Fruit fly (Drosophila melanogaster): ENCODE data around the gene CG14352.

The CG14352 gene

dm6 chr2L:1629206-1629959, 18.2 kb downstream of the CG14352 start (continued):
- TF ChIP-seq CG8119 (GFP tag; IDR thresholded peaks at IDR 0.05) (peak; percentile 69), OdsH (GFP tag; optimal IDR thresholded peaks at IDR 0.05) (peak; percentile 32), Sox102F (GFP tag; optimal IDR thresholded peaks at IDR 0.05) (no peak), esn (GFP tag; optimal IDR thresholded peaks at IDR 0.05) (no peak), CG7368 (GFP tag; optimal IDR thresholded peaks at IDR 0.05) (no peak), topi (GFP tag; optimal IDR thresholded peaks at IDR 0.05) (no peak), CG10669 (GFP tag; optimal IDR thresholded peaks at IDR 0.05) (no peak), CG4318 (GFP tag; optimal IDR thresholded peaks at IDR 0.05) (peak; percentile 47), net (GFP tag; optimal IDR thresholded peaks at IDR 0.05) (no peak), CG10631 (GFP tag; optimal IDR thresholded peaks at IDR 0.05) (peak; percentile 7), Met (GFP tag; optimal IDR thresholded peaks at IDR 0.05) (no peak), Hr38 (GFP tag; optimal IDR thresholded peaks at IDR 0.05) (no peak), Blimp-1 (GFP tag; optimal IDR thresholded peaks at IDR 0.05) (no peak), CG6854 (GFP tag; optimal IDR thresholded peaks at IDR 0.05) (no peak), fd85E (GFP tag; optimal IDR thresholded peaks at IDR 0.05) (no peak), CG11294 (GFP tag; IDR thresholded peaks at IDR 0.05) (peak; percentile 47; the same call in 1 of the 2 replicates), eg (GFP tag; IDR thresholded peaks at IDR 0.05) (peak; percentile 62), lz (GFP tag; optimal IDR thresholded peaks at IDR 0.05) (no peak), CG31627 (GFP tag; optimal IDR thresholded peaks at IDR 0.05) (no peak), CG6808 (GFP tag; optimal IDR thresholded peaks at IDR 0.05) (no peak), fkh (GFP tag; optimal IDR thresholded peaks at IDR 0.05) (peak; percentile 43)

dm6 chr2L:1630576-1630975, 19.4 kb downstream of the CG14352 start:
- TF ChIP-seq CG16779 (tag; optimal IDR thresholded peaks at IDR 0.05) (no peak), CG6792 (GFP tag; optimal IDR thresholded peaks at IDR 0.05) (no peak), CG8119 (GFP tag; IDR thresholded peaks at IDR 0.05) (no peak), svp (GFP tag) (peak; percentile 8)

dm6 chr2L:1631441-1632313, 20.5 kb downstream of the CG14352 start:
- TF ChIP-seq svp (GFP tag) (peak; percentile 92), vri (GFP tag; optimal IDR thresholded peaks at IDR 0.05) (peak; percentile 86), CG8119 (GFP tag; IDR thresholded peaks at IDR 0.05) (no peak)

- TF ChIP-seq salr (GFP tag; optimal IDR thresholded peaks at IDR 0.05) (no peak), Hr38 (GFP tag; optimal IDR thresholded peaks at IDR 0.05) (no peak), CG11762 (GFP tag; optimal IDR thresholded peaks at IDR 0.05; ENCODE audit: insufficient read depth) (no peak), acj6 (GFP tag; optimal IDR thresholded peaks at IDR 0.05) (peak; percentile 18), Lpt (GFP tag; optimal IDR thresholded peaks at IDR 0.05) (peak; percentile 33), dsx (GFP tag; optimal IDR thresholded peaks at IDR 0.05; ENCODE audit: poor library complexity, severe bottlenecking) (peak; percentile 76), CG9139 (GFP tag; optimal IDR thresholded peaks at IDR 0.05) (no peak), cyc (GFP tag; optimal IDR thresholded peaks at IDR 0.05) (peak; percentile 9), Hr4 (GFP tag; optimal IDR thresholded peaks at IDR 0.05) (peak; percentile 51), CG6163 (GFP tag; IDR thresholded peaks at IDR 0.05) (peak; percentile 82), Smox (GFP tag; optimal IDR thresholded peaks at IDR 0.05) (peak; percentile 8), Ets21C (GFP tag; optimal IDR thresholded peaks at IDR 0.05) (no peak), CG10669 (GFP tag; optimal IDR thresholded peaks at IDR 0.05) (no peak), spab (GFP tag; optimal IDR thresholded peaks at IDR 0.05) (no peak), vri (GFP tag; optimal IDR thresholded peaks at IDR 0.05) (peak; percentile 57), topi (GFP tag; optimal IDR thresholded peaks at IDR 0.05) (no peak), CG15336 (GFP tag; IDR thresholded peaks at IDR 0.05) (peak; percentile 87), CG8319 (GFP tag; optimal IDR thresholded peaks at IDR 0.05) (no peak), OdsH (GFP tag; optimal IDR thresholded peaks at IDR 0.05) (peak; percentile 50), Gug (GFP tag; IDR thresholded peaks at IDR 0.05) (peak; percentile 70), CG34406 (GFP tag; optimal IDR thresholded peaks at IDR 0.05) (no peak), CG4318 (GFP tag; optimal IDR thresholded peaks at IDR 0.05) (peak; percentile 38), esn (GFP tag; optimal IDR thresholded peaks at IDR 0.05) (no peak), CG7368 (GFP tag; optimal IDR thresholded peaks at IDR 0.05) (no peak), Eip93F (GFP tag; optimal IDR thresholded peaks at IDR 0.05) (no peak), CG3919 (GFP tag; optimal IDR thresholded peaks at IDR 0.05) (peak; percentile 44)
Measured at dm6 chr2L:1632730-1633172, 21.5 kb downstream of the CG14352 start.

Measured in whole organism, prepupa.